Fruit fly (Drosophila melanogaster) Kc167 (cell line): ENCODE measurements around the gene prg.

Experiments used
- Myc ChIP-seq: fragments of >200 bp; optimal IDR thresholded peaks from 2 replicates; lab custom pipeline; 2017; ENCODE audit warnings: missing external identifiers
- Sin3A ChIP-seq: fragments of >200 bp; optimal IDR thresholded peaks from 2 replicates; lab custom pipeline; 2018; ENCODE audit warnings: missing external identifiers
- h ChIP-seq: fragments of >200 bp; optimal IDR thresholded peaks from 3 replicates; lab custom pipeline; 2018; ENCODE audit warnings: missing external identifiers
- insv ChIP-seq: fragments of >200 bp; optimal IDR thresholded peaks from 3 replicates; lab custom pipeline; 2018; ENCODE audit warnings: missing external identifiers
- psq ChIP-seq: fragments of >200 bp; optimal IDR thresholded peaks from 2 replicates; lab custom pipeline; 2017; ENCODE audit warnings: missing external identifiers
- ttk ChIP-seq: sonication (Bioruptor generic); optimal IDR thresholded peaks from 2 replicates; lab custom pipeline; 2017; ENCODE audit warnings: missing external identifiers

Gene prg

dm6 chr2L:8461782-8462453 lies 2.4 kb upstream of the prg start:
- TF ChIP-seq ttk (lab: Kevin White, UChicago) (no peak), Sin3A (no peak), Myc (no peak), insv (no peak), h (no peak), psq (lab: Kevin White, UChicago) (no peak)

DNA sequence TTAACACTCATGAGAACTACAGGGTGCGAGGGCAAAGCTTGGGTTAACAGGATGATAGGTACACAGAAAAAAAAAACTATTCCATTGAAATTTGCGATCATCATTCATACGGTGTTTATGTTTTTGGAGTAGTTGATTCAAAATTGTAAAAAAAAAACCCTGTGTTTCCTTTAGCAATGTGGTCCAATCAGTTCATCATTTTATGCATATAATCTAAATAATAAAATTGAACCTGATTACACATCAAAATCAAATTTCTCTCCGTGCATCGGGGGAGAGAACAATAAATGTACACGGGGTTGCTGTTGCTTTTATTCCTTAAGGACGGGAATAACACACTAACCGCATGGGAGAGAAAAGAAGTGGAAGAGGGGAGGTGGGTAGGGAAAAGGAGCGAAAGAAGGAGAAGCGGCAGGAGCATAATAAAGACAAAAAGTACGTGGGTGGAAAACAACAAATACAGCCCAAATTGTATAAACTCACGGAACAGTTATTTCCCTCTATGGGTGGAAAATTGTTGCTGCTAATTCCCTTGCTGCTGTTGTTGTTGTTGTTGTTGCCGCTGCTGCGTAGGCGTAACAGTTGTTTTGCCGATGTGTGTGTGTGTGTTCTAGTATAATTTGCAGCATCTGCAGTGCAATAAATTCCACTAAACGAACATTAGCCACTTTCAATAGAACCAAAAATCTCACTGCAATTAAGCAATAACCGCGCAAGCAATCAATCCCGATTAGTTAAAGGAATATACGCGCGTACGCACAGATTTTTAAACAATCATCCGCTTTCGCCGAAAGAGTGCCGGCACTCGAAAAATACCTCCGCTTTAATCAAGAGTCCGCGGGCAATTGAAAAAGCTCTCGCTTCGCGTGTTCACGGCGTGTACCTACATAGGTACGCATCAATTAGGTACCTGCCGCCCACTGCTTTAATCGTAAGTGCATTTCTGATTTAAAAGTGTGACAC lies 863 bp upstream of the prg start, which contains the start of gene Agpat2:
TSS of gene Agpat2 (minus strand) at position 851 of the 963 bp plus-strand sequence.
- TF ChIP-seq insv (no peak), Sin3A (no peak), ttk (lab: Kevin White, UChicago) (no peak)

dm6 chr2L:8466643-8467042 lies 2.4 kb downstream of the prg start, which contains the start of gene dachs:
Gene dachs (plus strand): TSS chr2L:8466817.
- TF ChIP-seq Sin3A (no peak), ttk (lab: Kevin White, UChicago) (no peak), psq (lab: Kevin White, UChicago) (no peak), h (no peak), insv (no peak), Myc (no peak)

dm6 chr2L:8468929-8469681 lies 4.8 kb downstream of the prg start:
- TF ChIP-seq psq (lab: Kevin White, UChicago): no peak
- TF ChIP-seq Sin3A: no peak
- TF ChIP-seq Myc: no peak
- TF ChIP-seq h: no peak
- TF ChIP-seq ttk (lab: Kevin White, UChicago): no peak

- TF ChIP-seq ttk (lab: Kevin White, UChicago) (no peak), psq (lab: Kevin White, UChicago) (no peak), insv (no peak), h (no peak), Sin3A (no peak), Myc (no peak)
These were observed 7.4 kb downstream of the prg start for dm6 chr2L:8471667-8472066.

DNA sequence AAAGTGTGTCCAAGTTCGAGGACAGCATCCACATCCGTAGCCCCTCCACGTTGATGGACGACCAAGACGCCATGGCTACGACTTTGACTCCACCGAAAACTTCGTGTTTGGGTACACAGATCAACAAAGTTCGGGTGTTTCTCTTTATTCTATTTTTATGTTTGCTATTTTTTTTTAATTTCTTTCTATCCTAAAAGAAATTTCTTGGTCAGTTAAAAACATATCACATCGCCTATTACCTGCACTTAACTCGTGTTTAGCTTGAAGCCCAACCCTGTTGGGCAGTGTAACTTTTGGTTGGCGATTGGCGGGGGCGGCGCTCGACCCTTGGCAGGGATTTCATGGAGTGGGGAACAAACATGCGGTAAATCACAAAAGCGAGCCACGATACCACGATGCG lies 9.2 kb downstream of the prg start:
- TF ChIP-seq h (no peak), Sin3A (no peak), ttk (lab: Kevin White, UChicago) (no peak), Myc (no peak), insv (no peak), psq (lab: Kevin White, UChicago) (no peak)

DNA sequence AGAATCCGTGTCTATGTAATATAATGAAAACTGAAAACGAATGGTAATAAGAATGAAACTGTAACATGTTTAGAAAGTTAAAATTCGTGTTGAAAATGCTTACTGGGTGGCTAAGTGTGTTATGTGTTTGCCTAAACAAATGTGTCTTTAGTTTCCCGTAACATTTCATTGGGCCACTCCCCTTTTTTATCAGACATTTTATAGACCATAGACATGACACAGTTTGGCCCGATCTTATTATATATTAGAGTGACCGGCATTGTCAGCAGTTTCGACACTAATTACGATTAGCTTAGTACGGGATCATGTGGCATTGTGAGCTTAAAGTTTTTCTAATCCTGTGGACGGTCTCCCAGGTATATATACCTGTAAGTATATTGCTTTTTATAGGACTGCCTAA lies 12.8 kb downstream of the prg start, which contains the start of gene CheA29a:
TSS of gene CheA29a (plus strand) at position 301 of the 400 bp plus-strand sequence.
- TF ChIP-seq Myc (no peak), h (no peak), ttk (lab: Kevin White, UChicago) (no peak), insv (no peak), Sin3A (no peak), psq (lab: Kevin White, UChicago) (no peak)

dm6 chr2L:8477971-8478370 lies 13.7 kb downstream of the prg start:
- TF ChIP-seq Myc: no peak
- no peak for TF ChIP-seq h
- no peak for TF ChIP-seq psq (lab: Kevin White, UChicago)
- no peak for TF ChIP-seq insv
- no peak for TF ChIP-seq ttk (lab: Kevin White, UChicago)
- TF ChIP-seq Sin3A: no peak

DNA sequence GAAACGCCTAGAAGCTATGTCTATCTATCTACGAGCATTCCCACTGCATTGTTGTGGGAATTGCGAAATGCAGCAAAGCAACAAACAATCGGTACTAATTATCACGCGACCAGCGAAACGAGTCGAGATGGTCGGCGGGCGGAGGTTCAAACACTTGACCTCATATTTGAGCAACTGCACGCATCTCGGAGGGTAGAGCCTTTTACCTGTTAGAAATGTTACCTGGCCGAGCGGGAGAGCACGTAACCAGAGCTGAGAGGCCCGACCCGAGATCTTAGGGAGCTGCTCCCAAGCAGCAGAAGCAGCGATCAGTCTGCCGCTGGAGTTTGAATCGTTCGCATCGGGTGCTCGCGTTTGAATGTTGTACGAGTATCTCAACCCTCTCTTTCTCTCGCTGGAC lies 14.1 kb downstream of the prg start:
- TF ChIP-seq Myc: no peak

DNA sequence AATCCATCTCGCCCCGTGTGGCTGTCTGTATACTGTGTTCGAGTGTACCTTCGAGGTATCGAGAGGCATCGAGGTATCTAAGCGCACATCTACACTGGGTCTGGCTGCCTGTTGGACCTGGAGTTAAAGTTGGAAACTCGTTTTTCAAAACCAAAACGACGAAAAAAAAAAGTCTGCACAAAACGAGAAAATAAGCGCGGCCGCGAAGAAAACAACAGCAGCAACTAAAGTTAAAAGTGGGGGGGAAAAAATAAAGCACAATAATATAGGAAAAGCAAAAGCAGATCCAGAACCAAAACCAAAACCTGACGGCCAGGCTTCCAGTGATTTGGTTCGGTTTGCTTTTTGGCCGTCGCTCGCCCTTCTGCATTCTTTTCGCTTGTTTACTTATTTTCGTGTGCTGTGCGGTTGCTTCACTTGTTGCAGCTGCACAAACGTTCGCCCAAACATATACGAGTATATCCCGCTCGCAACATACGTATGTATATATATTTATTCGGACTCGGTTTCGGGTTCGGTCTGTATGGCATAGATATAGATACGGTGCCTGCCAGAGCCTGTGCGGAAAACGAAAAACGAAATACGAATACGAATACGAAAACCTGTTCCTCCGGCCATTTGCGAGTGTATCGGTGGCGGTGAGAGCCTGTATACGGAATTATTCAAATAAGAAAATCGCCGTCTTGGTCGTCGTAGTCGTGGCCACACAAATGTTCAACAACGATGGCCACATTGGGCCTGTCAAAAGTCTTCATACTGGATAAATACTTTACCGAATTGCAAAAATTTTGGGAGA lies 14.8 kb downstream of the prg start:
- TF ChIP-seq Myc (no peak), h (no peak)

dm6 chr2L:8480825-8481224 lies 16.5 kb downstream of the prg start:
- TF ChIP-seq h (no peak), insv (no peak), psq (lab: Kevin White, UChicago) (no peak), ttk (lab: Kevin White, UChicago) (no peak), Sin3A (no peak), Myc (no peak)

dm6 chr2L:8481623-8482424 lies 17.5 kb downstream of the prg start, which contains the start of gene CG43796:
Gene CG43796 (plus strand): TSS chr2L:8482374.
- TF ChIP-seq ttk (lab: Kevin White, UChicago): no peak
- no peak for TF ChIP-seq Myc
- TF ChIP-seq h: no peak
- no peak for TF ChIP-seq Sin3A
- TF ChIP-seq insv: no peak
- TF ChIP-seq psq (lab: Kevin White, UChicago): no peak
